Worm (Caenorhabditis elegans) whole organism, late embryonic: ENCODE data around the gene nhr-71.

Experiments
- C08G9.2 ChIP-seq: sonication (generic microtip); optimal IDR thresholded peaks from 2 replicates; lab custom pipeline; 2016; ENCODE audit warnings: mild to moderate bottlenecking, missing genetic modification characterization, moderate library complexity, missing compliant biosample characterization
- C38D4.7 ChIP-seq: fragments of 200-800 bp; sonication (Bioruptor generic); optimal IDR thresholded peaks from 2 replicates; lab custom pipeline; 2018; ENCODE audit warnings: mild to moderate bottlenecking, missing genetic modification characterization, moderate library complexity, missing compliant biosample characterization
- K02D7.2 ChIP-seq: sonication (generic microtip); optimal IDR thresholded peaks from 2 replicates; lab custom pipeline; 2017; ENCODE audit warnings: mild to moderate bottlenecking, missing genetic modification characterization, missing compliant biosample characterization
- K09A11.1 ChIP-seq: sonication (generic microtip); optimal IDR thresholded peaks from 2 replicates; lab custom pipeline; 2017; ENCODE audit warnings: antibody characterized with exemption, mild to moderate bottlenecking, missing genetic modification characterization, missing compliant biosample characterization; ENCODE audit not compliant: insufficient read depth
- Y22D7AL.16 ChIP-seq: sonication (generic microtip); optimal IDR thresholded peaks from 2 replicates; lab custom pipeline; 2016; ENCODE audit warnings: missing genetic modification characterization, missing compliant biosample characterization
- ahr-1 ChIP-seq: sonication (generic microtip); optimal IDR thresholded peaks from 2 replicates; lab custom pipeline; 2016; ENCODE audit warnings: missing genetic modification characterization, missing compliant biosample characterization
- ama-1 ChIP-seq: fragments of 150-350 bp; optimal IDR thresholded peaks from 2 replicates; lab custom pipeline; 2014
- ceh-14 ChIP-seq: sonication (generic microtip); optimal IDR thresholded peaks from 2 replicates; lab custom pipeline; 2016; ENCODE audit warnings: missing genotype, missing genetic modification characterization, missing compliant biosample characterization
- ceh-19 ChIP-seq: fragments of 200-800 bp; sonication (Bioruptor generic); optimal IDR thresholded peaks from 2 replicates; lab custom pipeline; 2018; ENCODE audit warnings: mild to moderate bottlenecking, missing genetic modification characterization, missing compliant biosample characterization
- ceh-2 ChIP-seq: sonication (generic microtip); optimal IDR thresholded peaks from 2 replicates; lab custom pipeline; 2016; ENCODE audit warnings: missing genotype, missing genetic modification characterization, missing compliant biosample characterization
- ceh-22 ChIP-seq: sonication (generic microtip); optimal IDR thresholded peaks from 2 replicates; lab custom pipeline; 2017; ENCODE audit warnings: missing biosample characterization, missing genetic modification characterization
- ceh-30 ChIP-seq: fragments of 150-350 bp; optimal IDR thresholded peaks from 2 replicates; lab custom pipeline; 2014; ENCODE audit warnings: missing biosample characterization, missing genetic modification characterization
- ceh-31 ChIP-seq: sonication (generic microtip); optimal IDR thresholded peaks from 2 replicates; lab custom pipeline; 2016; ENCODE audit warnings: missing genetic modification characterization, missing compliant biosample characterization
- ceh-34 ChIP-seq: sonication (generic microtip); optimal IDR thresholded peaks from 2 replicates; lab custom pipeline; 2016; ENCODE audit warnings: mild to moderate bottlenecking, missing genetic modification characterization, missing compliant biosample characterization
- ceh-45 ChIP-seq: fragments of 200-800 bp; sonication (Bioruptor generic); IDR thresholded peaks from 2 replicates; pipeline ENCODE4 v1.3.6; 2022; ENCODE audit warnings: missing genetic modification reagents, missing genetic modification characterization, missing compliant biosample characterization
- ceh-48 ChIP-seq: sonication (generic microtip); optimal IDR thresholded peaks from 2 replicates; lab custom pipeline; 2016; ENCODE audit warnings: missing genetic modification characterization, inconsistent platforms, missing compliant biosample characterization
- ceh-6 ChIP-seq: fragments of 200-800 bp; sonication (Bioruptor generic); optimal IDR thresholded peaks from 2 replicates; lab custom pipeline; 2018; ENCODE audit warnings: mild to moderate bottlenecking, missing genetic modification characterization, missing compliant biosample characterization
- ceh-9 ChIP-seq: sonication (generic microtip); optimal IDR thresholded peaks from 2 replicates; lab custom pipeline; 2016; ENCODE audit warnings: mild to moderate bottlenecking, missing genetic modification characterization, inconsistent platforms, missing compliant biosample characterization
- che-1 ChIP-seq: sonication (generic microtip); optimal IDR thresholded peaks from 2 replicates; lab custom pipeline; 2016; ENCODE audit warnings: mild to moderate bottlenecking, missing genetic modification characterization, missing compliant biosample characterization
- dve-1 ChIP-seq: sonication (generic microtip); optimal IDR thresholded peaks from 2 replicates; lab custom pipeline; 2017; ENCODE audit warnings: antibody characterized with exemption, mild to moderate bottlenecking, missing genetic modification characterization, missing compliant biosample characterization
- elt-2 ChIP-seq: sonication (generic microtip); optimal IDR thresholded peaks from 2 replicates; lab custom pipeline; 2016; ENCODE audit warnings: missing genetic modification reagents, missing genetic modification characterization, missing compliant biosample characterization
- ets-4 ChIP-seq: sonication (generic microtip); optimal IDR thresholded peaks from 2 replicates; lab custom pipeline; 2016; ENCODE audit warnings: missing genetic modification characterization, missing compliant biosample characterization
- eyg-1 ChIP-seq: sonication (generic microtip); optimal IDR thresholded peaks from 2 replicates; lab custom pipeline; 2016; ENCODE audit warnings: missing genotype, missing genetic modification characterization, missing compliant biosample characterization
- fax-1 ChIP-seq: sonication (generic microtip); optimal IDR thresholded peaks from 2 replicates; lab custom pipeline; 2016; ENCODE audit warnings: missing genotype, missing genetic modification characterization, missing compliant biosample characterization
- fkh-6 ChIP-seq: sonication (generic microtip); optimal IDR thresholded peaks from 2 replicates; lab custom pipeline; 2016; ENCODE audit warnings: missing genetic modification characterization, missing compliant biosample characterization
- gmeb-2 ChIP-seq: sonication (generic microtip); optimal IDR thresholded peaks from 2 replicates; lab custom pipeline; 2016; ENCODE audit warnings: missing genetic modification characterization, inconsistent platforms, missing compliant biosample characterization
- hlh-13 ChIP-seq: fragments of 200-800 bp; sonication (Bioruptor generic); optimal IDR thresholded peaks from 2 replicates; lab custom pipeline; 2018; ENCODE audit warnings: mild to moderate bottlenecking, missing genetic modification characterization, missing compliant biosample characterization
- hlh-30 ChIP-seq: sonication (generic microtip); optimal IDR thresholded peaks from 2 replicates; lab custom pipeline; 2017; ENCODE audit warnings: antibody characterized with exemption, missing genetic modification characterization, missing compliant biosample characterization; ENCODE audit not compliant: insufficient read depth
- hlh-6 ChIP-seq: sonication (generic microtip); optimal IDR thresholded peaks from 2 replicates; lab custom pipeline; 2016; ENCODE audit warnings: missing genotype, missing genetic modification characterization, missing compliant biosample characterization
- hlh-8 ChIP-seq: sonication (generic microtip); optimal IDR thresholded peaks from 2 replicates; lab custom pipeline; 2016; ENCODE audit warnings: missing genotype, missing genetic modification characterization, missing compliant biosample characterization
- madf-2 ChIP-seq: sonication (generic microtip); optimal IDR thresholded peaks from 2 replicates; lab custom pipeline; 2017; ENCODE audit warnings: missing genetic modification characterization, missing compliant biosample characterization
- nfya-1 ChIP-seq: sonication (generic microtip); optimal IDR thresholded peaks from 2 replicates; lab custom pipeline; 2017; ENCODE audit warnings: missing genetic modification characterization, mild to moderate bottlenecking, missing compliant biosample characterization, antibody characterized with exemption, moderate library complexity
- nhr-232 ChIP-seq: sonication (generic microtip); optimal IDR thresholded peaks from 2 replicates; lab custom pipeline; 2016; ENCODE audit warnings: missing genetic modification characterization, missing compliant biosample characterization
- npax-4 ChIP-seq: sonication (generic microtip); optimal IDR thresholded peaks from 2 replicates; lab custom pipeline; 2016; ENCODE audit warnings: missing genetic modification characterization, missing compliant biosample characterization
- odd-2 ChIP-seq: sonication (generic microtip); optimal IDR thresholded peaks from 2 replicates; lab custom pipeline; 2017; ENCODE audit warnings: antibody characterized with exemption, mild to moderate bottlenecking, missing genetic modification characterization, missing compliant biosample characterization
- pat-9 ChIP-seq: fragments of 200-800 bp; sonication (Bioruptor generic); optimal IDR thresholded peaks from 2 replicates; lab custom pipeline; 2018; ENCODE audit warnings: mild to moderate bottlenecking, missing genetic modification characterization, moderate library complexity, missing compliant biosample characterization
- pax-1 ChIP-seq: fragments of 150-350 bp; optimal IDR thresholded peaks from 2 replicates; lab custom pipeline; 2014; ENCODE audit warnings: missing biosample characterization, missing genetic modification characterization
- pha-2 ChIP-seq: sonication (generic microtip); optimal IDR thresholded peaks from 2 replicates; lab custom pipeline; 2017; ENCODE audit warnings: mild to moderate bottlenecking, missing genetic modification characterization, missing compliant biosample characterization
- pha-4 ChIP-seq: fragments of 150-350 bp; optimal IDR thresholded peaks from 2 replicates; lab custom pipeline; 2018; ENCODE audit warnings: missing biosample characterization, missing genetic modification reagents, missing genetic modification characterization
- pqm-1 ChIP-seq: sonication (generic microtip); optimal IDR thresholded peaks from 2 replicates; lab custom pipeline; 2016; ENCODE audit warnings: missing genetic modification characterization, missing compliant biosample characterization
- pros-1 ChIP-seq: fragments of 150-350 bp; optimal IDR thresholded peaks from 2 replicates; lab custom pipeline; 2014; ENCODE audit warnings: missing biosample characterization, missing genetic modification reagents, missing genetic modification characterization
- ref-2 ChIP-seq: sonication (generic microtip); optimal IDR thresholded peaks from 2 replicates; lab custom pipeline; 2016; ENCODE audit warnings: missing genetic modification characterization, missing compliant biosample characterization
- sdc-2 ChIP-seq: sonication (generic microtip); optimal IDR thresholded peaks from 2 replicates; lab custom pipeline; 2016; ENCODE audit warnings: missing genotype, missing genetic modification characterization, missing compliant biosample characterization
- sox-2 ChIP-seq: fragments of 200-800 bp; sonication (Bioruptor generic); IDR thresholded peaks from 2 replicates; pipeline ENCODE4 v1.3.6; 2022; ENCODE audit warnings: missing genetic modification reagents, missing genetic modification characterization, missing compliant biosample characterization
- sox-4 ChIP-seq: sonication (generic microtip); optimal IDR thresholded peaks from 2 replicates; lab custom pipeline; 2017; ENCODE audit warnings: mild to moderate bottlenecking, missing genetic modification characterization, inconsistent platforms, missing compliant biosample characterization
- syd-9 ChIP-seq: sonication (generic microtip); optimal IDR thresholded peaks from 2 replicates; lab custom pipeline; 2016; ENCODE audit warnings: mild to moderate bottlenecking, missing genetic modification characterization, moderate library complexity, missing compliant biosample characterization
- tbx-7 ChIP-seq: sonication (generic microtip); optimal IDR thresholded peaks from 2 replicates; lab custom pipeline; 2016; ENCODE audit warnings: missing genotype, missing genetic modification characterization, missing compliant biosample characterization
- ttx-3 ChIP-seq: sonication (generic microtip); optimal IDR thresholded peaks from 2 replicates; lab custom pipeline; 2016; ENCODE audit warnings: missing genetic modification reagents, missing genetic modification characterization, missing compliant biosample characterization
- unc-55 ChIP-seq: sonication (generic microtip); optimal IDR thresholded peaks from 2 replicates; lab custom pipeline; 2017; ENCODE audit warnings: missing biosample characterization, missing genetic modification reagents, missing genetic modification characterization
- zip-5 ChIP-seq: sonication (generic microtip); optimal IDR thresholded peaks from 2 replicates; lab custom pipeline; 2016; ENCODE audit warnings: missing genetic modification characterization, missing compliant biosample characterization
- ztf-16 ChIP-seq: sonication (generic microtip); optimal IDR thresholded peaks from 2 replicates; lab custom pipeline; 2017; ENCODE audit warnings: missing genetic modification characterization, missing compliant biosample characterization

The nhr-71 gene

DNA sequence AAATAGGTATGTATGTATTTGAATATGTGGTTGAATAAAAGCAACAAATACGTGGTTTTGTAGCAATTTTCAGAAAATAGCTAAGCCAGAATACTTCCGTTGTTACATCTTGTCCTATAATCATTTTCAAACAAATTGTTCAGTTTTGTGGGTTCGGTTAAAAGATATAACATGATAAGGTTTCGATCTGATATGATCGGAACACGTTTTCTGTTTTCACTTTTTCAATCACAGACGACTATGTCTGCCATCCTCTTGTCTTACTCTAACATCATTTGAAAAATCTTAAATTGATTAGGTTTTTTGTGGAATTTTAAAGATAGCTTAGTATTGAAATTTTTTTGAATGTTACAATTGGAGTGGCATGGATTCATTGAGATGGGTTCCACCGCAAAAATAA is 20.8 kb upstream of the nhr-71 start:
- TF ChIP-seq ceh-6 (GFP tag; lab: Kevin White, UChicago), result no peak
- TF ChIP-seq pha-2 (tag; lab: Kevin White, UChicago), result no peak
- TF ChIP-seq unc-55 (GFP tag; lab: Kevin White, UChicago), result no peak
- TF ChIP-seq pax-1, result no peak
- TF ChIP-seq zip-5 (tag; lab: Kevin White, UChicago), result no peak
- TF ChIP-seq ceh-31 (tag; lab: Kevin White, UChicago), result no peak
- TF ChIP-seq eyg-1, result no peak
- TF ChIP-seq hlh-30, result no peak
- no peak for TF ChIP-seq madf-2

DNA sequence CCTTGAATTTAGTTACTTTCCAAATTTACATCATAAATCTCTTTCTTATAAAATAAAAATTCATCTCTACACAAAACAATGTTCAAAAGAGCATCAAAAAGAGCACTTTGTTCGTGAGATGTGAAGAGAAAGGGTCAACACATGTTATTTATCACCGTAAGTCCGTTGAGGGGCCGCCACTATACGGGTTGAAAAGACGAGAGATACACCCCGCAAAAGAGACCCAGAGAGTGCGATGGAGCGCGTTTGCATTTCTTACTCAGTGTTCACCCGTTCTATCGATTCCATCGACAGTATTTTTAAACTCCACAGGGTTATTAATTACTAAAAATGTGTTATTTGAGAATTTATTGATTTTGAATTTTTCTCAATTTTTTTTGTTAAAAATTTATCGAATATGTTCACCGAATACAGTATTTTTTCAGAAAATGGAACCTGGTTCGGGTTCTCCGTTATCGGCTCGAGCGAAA is 20.2 kb upstream of the nhr-71 start, which contains the start of gene pix-1:
pix-1 (plus strand) TSS at position 420 of the 470 bp plus-strand sequence.
- TF ChIP-seq ceh-22 (tag; lab: Kevin White, UChicago), result no peak
- no peak for TF ChIP-seq pat-9 (tag; lab: Kevin White, UChicago)
- TF ChIP-seq nfya-1 (tag; lab: Kevin White, UChicago), result peak; percentile 46
- TF ChIP-seq gmeb-2, result no peak
- TF ChIP-seq ahr-1 (tag; lab: Kevin White, UChicago), result no peak
- no peak for TF ChIP-seq elt-2 (tag; lab: Kevin White, UChicago)
- peak; percentile 76 for TF ChIP-seq hlh-8 (tag; lab: Kevin White, UChicago)
- TF ChIP-seq ceh-2, result no peak
- TF ChIP-seq pha-2 (tag; lab: Kevin White, UChicago), result no peak
- TF ChIP-seq ceh-19 (GFP tag; lab: Kevin White, UChicago), result no peak
- TF ChIP-seq ceh-45 (GFP tag; lab: Robert Waterston, UW), result no peak
- TF ChIP-seq ztf-16 (tag; lab: Kevin White, UChicago), result no peak
- TF ChIP-seq fkh-6 (tag; lab: Kevin White, UChicago), result no peak
- no peak for TF ChIP-seq dve-1 (tag; lab: Kevin White, UChicago)
- no peak for TF ChIP-seq pqm-1
- no peak for TF ChIP-seq pha-4 (tag; lab: Kevin White, UChicago)
- no peak for TF ChIP-seq pros-1 (tag; lab: Kevin White, UChicago)
- TF ChIP-seq K09A11.1 (tag; lab: Kevin White, UChicago), result no peak
- peak; percentile 14 for TF ChIP-seq ceh-48 (tag; lab: Kevin White, UChicago)
- no peak for TF ChIP-seq ceh-6 (GFP tag; lab: Kevin White, UChicago)
- TF ChIP-seq ceh-14, result no peak
- no peak for TF ChIP-seq ceh-9
- TF ChIP-seq hlh-30, result no peak
- peak; percentile 32 for TF ChIP-seq ceh-31 (tag; lab: Kevin White, UChicago)
- TF ChIP-seq npax-4 (tag; lab: Kevin White, UChicago), result no peak
- TF ChIP-seq sox-2 (GFP tag; lab: Robert Waterston, UW), result no peak
- no peak for TF ChIP-seq C08G9.2
- no peak for TF ChIP-seq odd-2
- TF ChIP-seq unc-55 (GFP tag; lab: Kevin White, UChicago), result no peak
- TF ChIP-seq ref-2 (tag; lab: Kevin White, UChicago), result no peak
- TF ChIP-seq eyg-1, result no peak
- TF ChIP-seq tbx-7, result no peak
- no peak for TF ChIP-seq che-1
- TF ChIP-seq ets-4 (tag; lab: Kevin White, UChicago), result no peak
- no peak for TF ChIP-seq zip-5 (tag; lab: Kevin White, UChicago)
- TF ChIP-seq nhr-232, result no peak
- no peak for TF ChIP-seq pax-1
- no peak for TF ChIP-seq fax-1
- no peak for TF ChIP-seq madf-2
- no peak for TF ChIP-seq hlh-13 (GFP tag; lab: Kevin White, UChicago)
- no peak for TF ChIP-seq sox-4 (tag; lab: Kevin White, UChicago)
- TF ChIP-seq ama-1 (lab: Kevin White, UChicago), result no peak
- TF ChIP-seq Y22D7AL.16 (tag; lab: Kevin White, UChicago), result no peak
- TF ChIP-seq C38D4.7 (GFP tag; lab: Kevin White, UChicago), result no peak
- no peak for TF ChIP-seq syd-9 (tag; lab: Kevin White, UChicago)
- peak; percentile 0 for TF ChIP-seq ceh-34 (tag; lab: Kevin White, UChicago)
- TF ChIP-seq sdc-2 (tag; lab: Kevin White, UChicago), result peak; percentile 66
- no peak for TF ChIP-seq ttx-3 (tag; lab: Kevin White, UChicago)
- TF ChIP-seq hlh-6 (tag; lab: Kevin White, UChicago), result no peak
- TF ChIP-seq K02D7.2 (tag; lab: Kevin White, UChicago), result no peak
- TF ChIP-seq ceh-30 (tag; lab: Kevin White, UChicago), result no peak
